Fruit fly (Drosophila melanogaster) whole organism, pupa: ENCODE measurements around the gene CG1806.

ENCODE experiments used
- CG17806 ChIP-seq: fragments of 200-800 bp; sonication (Bioruptor generic); optimal IDR thresholded peaks from 2 replicates; lab custom pipeline; 2018; ENCODE audit warnings: missing biosample characterization, mild to moderate bottlenecking, missing genetic modification characterization, moderate library complexity
- Snoo ChIP-seq: fragments of 200-800 bp; sonication (Bioruptor generic); optimal IDR thresholded peaks from 3 replicates; lab custom pipeline; 2017; ENCODE audit warnings: missing biosample characterization, mild to moderate bottlenecking, missing genetic modification characterization, inconsistent platforms

DNA sequence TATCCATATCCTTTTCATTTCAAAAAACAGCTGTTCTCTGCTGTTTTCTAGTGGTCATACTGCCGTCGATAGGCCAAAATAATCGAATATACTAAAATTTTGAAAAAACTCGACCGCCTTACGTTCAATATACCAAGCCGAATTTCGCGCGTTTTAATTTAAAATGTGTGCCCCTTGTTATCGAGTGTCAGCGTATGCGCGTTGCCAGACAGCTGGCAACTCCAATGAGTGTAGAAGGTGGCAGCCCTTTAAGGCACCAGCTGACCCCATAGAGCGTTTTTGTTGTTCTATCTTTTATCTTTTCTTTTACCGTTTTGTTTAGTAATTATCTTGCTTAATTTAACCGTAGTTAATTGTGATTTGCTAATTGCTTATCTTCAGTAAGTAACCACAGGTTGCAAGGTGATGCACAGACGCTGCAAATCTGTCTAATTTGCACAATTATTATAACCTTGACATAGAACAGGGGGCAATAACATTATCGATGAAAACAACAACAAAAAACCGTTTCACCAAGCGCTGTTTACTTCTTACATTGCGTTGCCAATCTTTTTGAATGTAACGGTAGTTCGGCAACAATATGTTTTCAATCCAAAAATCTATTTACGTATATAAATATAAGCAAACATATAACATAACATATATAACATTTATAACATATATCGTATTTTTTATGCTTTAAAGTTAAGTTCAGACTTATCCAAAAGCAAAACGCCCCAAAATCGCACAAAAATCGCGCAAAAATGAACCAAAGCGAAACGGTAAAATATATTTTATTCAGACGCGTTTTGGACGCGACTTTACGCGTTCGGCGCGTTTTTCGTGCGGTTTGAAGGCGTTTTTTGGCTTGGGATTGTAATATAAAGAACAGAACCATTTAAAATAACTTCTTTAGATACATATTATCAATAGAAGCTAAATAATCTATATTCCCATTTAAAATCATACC, 5.4 kb downstream of the CG1806 start, which contains the start of the genes CG1492 and regucalcin:
- no peak for TF ChIP-seq CG17806 (tag; lab: Kevin White, UChicago)
- no peak for TF ChIP-seq Snoo (tag; lab: Kevin White, UChicago)
